Worm (Caenorhabditis elegans): ENCODE data around the gene Y55B1BL.1.

Gene Y55B1BL.1

DNA sequence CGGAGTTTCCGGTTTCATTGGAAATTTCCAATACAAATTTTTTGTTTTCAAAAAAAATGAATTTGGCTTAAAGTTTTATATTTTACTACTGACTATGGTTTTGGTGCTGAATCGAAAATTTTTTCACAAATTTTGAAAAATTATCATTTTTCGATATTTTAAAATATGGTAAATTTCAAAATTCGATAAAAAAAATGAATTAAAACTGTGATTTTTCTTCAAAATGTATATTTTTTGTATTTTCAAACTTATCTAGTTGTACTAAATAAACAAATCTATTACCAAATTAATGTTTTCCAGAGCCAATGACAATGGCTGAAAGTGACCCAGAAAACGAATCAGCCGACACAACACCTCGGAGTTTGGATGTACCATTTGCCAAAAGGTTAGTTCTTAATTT, 36.5 kb upstream of the Y55B1BL.1 start, which contains the start of gene pll-1:
Gene pll-1, plus strand, starts transcription at position 301 of the 400 bp plus-strand sequence.
- TF ChIP-seq B0310.2 (tag; optimal IDR thresholded peaks at IDR 0.05), result no peak
- TF ChIP-seq aly-1 (tag; optimal IDR thresholded peaks at IDR 0.05), result no peak
- TF ChIP-seq ceh-36 (tag; optimal IDR thresholded peaks at IDR 0.05), result no peak
- TF ChIP-seq hmbx-1 (tag; optimal IDR thresholded peaks at IDR 0.05), result no peak
- no peak for TF ChIP-seq pes-1 (GFP tag; IDR thresholded peaks at IDR 0.05)
- TF ChIP-seq tra-4 (tag; optimal IDR thresholded peaks at IDR 0.05), result no peak
- TF ChIP-seq ama-1 (optimal IDR thresholded peaks at IDR 0.05), result no peak
- no peak for TF ChIP-seq ceh-13 (GFP tag; optimal IDR thresholded peaks at IDR 0.05)
- TF ChIP-seq flt-1 (GFP tag; IDR thresholded peaks at IDR 0.05), result no peak
- TF ChIP-seq scrt-1 (GFP tag; IDR thresholded peaks at IDR 0.05), result no peak
- no peak for TF ChIP-seq hnd-1 (tag; optimal IDR thresholded peaks at IDR 0.05)

DNA sequence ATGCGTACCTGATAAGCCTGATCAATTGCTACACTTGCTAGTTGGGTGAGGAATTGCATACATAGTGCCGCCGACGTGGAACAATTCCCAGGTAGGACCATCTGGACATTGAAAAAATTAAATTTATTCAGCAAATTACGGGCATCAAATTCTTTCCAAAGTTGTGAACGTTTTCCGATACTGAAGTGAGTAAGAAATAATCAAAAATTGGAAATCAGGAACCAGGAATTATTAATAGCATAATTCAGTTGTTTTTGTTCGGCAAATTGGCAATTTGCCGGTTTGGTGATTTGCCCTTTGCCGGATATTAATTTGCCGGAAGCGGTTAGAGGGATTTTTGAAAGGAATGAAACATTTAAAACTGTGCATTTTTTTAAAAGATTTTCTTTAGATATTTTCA, 21.0 kb upstream of the Y55B1BL.1 start, which contains the start of gene gsto-3:
Gene gsto-3, minus strand, starts transcription at position 101 of the 400 bp plus-strand sequence.
- TF ChIP-seq hmg-4 (GFP tag; optimal IDR thresholded peaks at IDR 0.05) (no peak), flt-1 (GFP tag; IDR thresholded peaks at IDR 0.05) (no peak), ceh-36 (tag; optimal IDR thresholded peaks at IDR 0.05) (no peak), ama-1 (optimal IDR thresholded peaks at IDR 0.05) (no peak), hnd-1 (tag; optimal IDR thresholded peaks at IDR 0.05) (no peak), pes-1 (GFP tag; IDR thresholded peaks at IDR 0.05) (no peak), sea-1 (GFP tag; conservative IDR thresholded peaks at IDR 0.05) (no peak), tbx-37 (GFP tag; conservative IDR thresholded peaks at IDR 0.05) (no peak), tra-4 (tag; optimal IDR thresholded peaks at IDR 0.05) (no peak)

DNA sequence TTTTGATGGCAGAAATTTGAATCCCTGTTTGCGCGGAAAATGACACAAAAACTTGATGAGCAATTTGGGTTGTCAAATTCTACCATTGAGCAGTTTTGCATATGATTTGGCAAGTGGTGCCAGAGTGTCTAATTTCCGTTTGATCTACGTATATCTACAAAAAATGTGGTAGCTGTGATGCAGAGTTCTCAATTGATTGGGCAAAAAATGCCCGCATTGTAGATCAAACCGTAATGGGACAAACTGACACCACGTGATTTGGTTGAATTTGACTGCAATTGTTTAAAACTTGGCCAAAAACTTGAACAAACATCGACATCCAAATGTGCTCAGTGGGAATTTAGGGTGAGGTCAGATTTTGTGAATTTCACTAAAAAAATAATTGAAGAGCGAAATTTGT, 19.7 kb upstream of the Y55B1BL.1 start, which contains the start of gene K10F12.7:
Gene K10F12.7, minus strand, starts transcription at position 101 of the 400 bp plus-strand sequence.
- TF ChIP-seq ets-7 (tag; optimal IDR thresholded peaks at IDR 0.05), result no peak
- TF ChIP-seq ama-1 (optimal IDR thresholded peaks at IDR 0.05), result no peak
- no peak for TF ChIP-seq ceh-13 (GFP tag; optimal IDR thresholded peaks at IDR 0.05)
- TF ChIP-seq aly-1 (tag; optimal IDR thresholded peaks at IDR 0.05), result no peak
- TF ChIP-seq hmbx-1 (tag; optimal IDR thresholded peaks at IDR 0.05), result no peak

DNA sequence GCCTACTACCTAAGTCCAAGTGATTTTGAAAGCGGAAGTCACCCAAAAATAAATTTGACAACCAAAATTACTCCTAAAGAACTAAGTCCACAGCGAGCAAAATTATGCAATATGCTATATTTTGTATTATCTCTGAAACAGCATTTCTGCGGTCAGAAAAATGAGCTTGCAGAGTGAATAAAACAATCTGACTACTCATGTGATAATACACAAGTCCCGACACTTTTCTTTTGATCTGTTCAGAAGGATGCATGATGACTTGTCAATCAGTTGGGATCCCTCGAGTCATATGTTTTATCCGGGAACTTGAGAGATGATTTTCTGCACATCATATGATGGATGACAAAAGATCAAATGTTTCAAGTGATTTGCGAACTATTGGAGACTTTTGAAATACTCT, 17.1 kb upstream of the Y55B1BL.1 start:
- TF ChIP-seq tbx-11 (GFP tag; IDR thresholded peaks at IDR 0.05), result no peak
- TF ChIP-seq F13C5.2 (tag; optimal IDR thresholded peaks at IDR 0.05), result no peak
- no peak for TF ChIP-seq hmg-4 (GFP tag; optimal IDR thresholded peaks at IDR 0.05)
- no peak for TF ChIP-seq ceh-36 (tag; optimal IDR thresholded peaks at IDR 0.05)
- no peak for TF ChIP-seq scrt-1 (GFP tag; IDR thresholded peaks at IDR 0.05)

DNA sequence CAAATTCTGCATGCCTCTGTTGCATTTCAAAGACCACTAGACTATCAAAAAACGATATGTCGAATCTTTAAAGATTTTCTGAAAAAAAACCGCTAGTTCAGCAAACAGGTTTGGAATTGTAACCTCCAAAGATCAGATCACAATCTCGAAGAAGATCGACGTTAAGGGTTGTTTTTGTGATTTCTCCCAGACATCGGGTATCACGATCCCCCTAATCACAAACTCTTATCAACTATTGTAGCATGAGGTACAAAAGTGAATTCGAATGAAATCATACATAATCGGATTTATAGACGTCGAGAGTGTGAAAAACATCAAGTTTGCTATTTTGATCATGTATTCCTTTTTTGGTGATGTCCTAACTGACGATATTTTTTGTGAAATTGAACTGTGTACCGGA, 1.3 kb upstream of the Y55B1BL.1 start:
- TF ChIP-seq tbx-11 (GFP tag; IDR thresholded peaks at IDR 0.05), result no peak
- TF ChIP-seq ceh-13 (GFP tag; optimal IDR thresholded peaks at IDR 0.05), result no peak
- TF ChIP-seq ets-7 (tag; optimal IDR thresholded peaks at IDR 0.05), result no peak
- TF ChIP-seq B0310.2 (tag; optimal IDR thresholded peaks at IDR 0.05), result no peak
- TF ChIP-seq tra-4 (tag; optimal IDR thresholded peaks at IDR 0.05), result no peak
- TF ChIP-seq tbx-37 (GFP tag; conservative IDR thresholded peaks at IDR 0.05), result no peak
- no peak for TF ChIP-seq ama-1 (optimal IDR thresholded peaks at IDR 0.05)
- TF ChIP-seq hnd-1 (tag; optimal IDR thresholded peaks at IDR 0.05), result no peak
- TF ChIP-seq flt-1 (GFP tag; IDR thresholded peaks at IDR 0.05), result no peak
- no peak for TF ChIP-seq aly-1 (tag; optimal IDR thresholded peaks at IDR 0.05)
- TF ChIP-seq sea-1 (GFP tag; conservative IDR thresholded peaks at IDR 0.05), result no peak
- no peak for TF ChIP-seq hmbx-1 (tag; optimal IDR thresholded peaks at IDR 0.05)
- no peak for TF ChIP-seq F13C5.2 (tag; optimal IDR thresholded peaks at IDR 0.05)

DNA sequence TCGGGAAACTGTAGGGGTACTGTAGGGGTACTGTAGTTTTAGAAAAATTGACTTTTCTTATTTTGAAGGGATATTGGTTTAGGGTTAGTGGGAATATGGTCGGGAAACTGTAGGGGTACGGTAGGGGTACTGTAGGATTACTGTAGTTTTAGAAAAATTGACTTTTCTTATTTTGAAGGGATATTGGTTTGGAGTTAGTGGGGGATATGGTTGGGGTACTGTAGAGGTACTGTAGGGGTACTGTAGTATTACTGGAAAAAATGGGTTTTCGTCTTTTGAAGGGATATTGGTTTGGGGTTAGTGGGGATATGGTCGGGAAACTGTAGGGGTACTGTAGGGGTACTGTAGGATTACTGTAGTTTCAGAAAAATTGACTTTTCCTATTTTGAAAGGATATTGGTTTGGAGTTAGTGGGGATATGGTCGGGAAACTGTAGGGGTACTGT, 13.2 kb downstream of the Y55B1BL.1 start:
- TF ChIP-seq tbx-37 (GFP tag; conservative IDR thresholded peaks at IDR 0.05) (0 out of 2 replicates have a peak, but pooled peaks have one; percentile 14), sea-1 (GFP tag; conservative IDR thresholded peaks at IDR 0.05) (peak; percentile 85), scrt-1 (GFP tag; IDR thresholded peaks at IDR 0.05) (peak; percentile 80), flt-1 (GFP tag; IDR thresholded peaks at IDR 0.05) (peak; percentile 62), tbx-11 (GFP tag; IDR thresholded peaks at IDR 0.05) (peak; percentile 81), pes-1 (GFP tag; IDR thresholded peaks at IDR 0.05) (peak; percentile 68)

DNA sequence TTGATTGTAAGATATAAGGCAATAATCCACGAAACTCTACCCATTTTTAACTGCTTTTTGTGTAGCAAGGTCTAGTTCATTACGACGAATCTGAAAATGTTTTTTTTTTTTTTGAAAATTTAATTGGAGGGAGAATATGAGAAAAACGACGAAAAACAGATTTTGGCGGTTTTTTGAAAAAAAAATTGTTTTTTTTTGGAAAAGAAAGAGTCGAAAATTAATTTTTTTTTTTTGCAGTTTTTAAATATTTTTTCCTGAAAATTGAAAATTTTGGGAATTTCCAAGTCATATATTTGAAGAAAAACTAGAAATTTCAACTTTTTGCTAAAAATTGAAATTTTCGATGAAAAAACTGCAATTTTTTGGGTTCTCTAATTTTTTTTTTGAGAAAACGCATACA, 16.5 kb downstream of the Y55B1BL.1 start, which contains the start of gene stim-1:
Gene stim-1, minus strand, starts transcription at position 101 of the 400 bp plus-strand sequence.
- TF ChIP-seq F13C5.2 (tag; optimal IDR thresholded peaks at IDR 0.05) (no peak), hmg-4 (GFP tag; optimal IDR thresholded peaks at IDR 0.05) (no peak), tbx-11 (GFP tag; IDR thresholded peaks at IDR 0.05) (no peak), pes-1 (GFP tag; IDR thresholded peaks at IDR 0.05) (no peak), tbx-37 (GFP tag; conservative IDR thresholded peaks at IDR 0.05) (no peak), ceh-13 (GFP tag; optimal IDR thresholded peaks at IDR 0.05) (no peak), ets-7 (tag; optimal IDR thresholded peaks at IDR 0.05) (no peak), flt-1 (GFP tag; IDR thresholded peaks at IDR 0.05) (no peak), hmbx-1 (tag; optimal IDR thresholded peaks at IDR 0.05) (no peak), B0310.2 (tag; optimal IDR thresholded peaks at IDR 0.05) (no peak), ama-1 (optimal IDR thresholded peaks at IDR 0.05) (no peak), sea-1 (GFP tag; conservative IDR thresholded peaks at IDR 0.05) (no peak), scrt-1 (GFP tag; IDR thresholded peaks at IDR 0.05) (no peak), ceh-36 (tag; optimal IDR thresholded peaks at IDR 0.05) (no peak), aly-1 (tag; optimal IDR thresholded peaks at IDR 0.05) (no peak), tra-4 (tag; optimal IDR thresholded peaks at IDR 0.05) (no peak), hnd-1 (tag; optimal IDR thresholded peaks at IDR 0.05) (no peak)

DNA sequence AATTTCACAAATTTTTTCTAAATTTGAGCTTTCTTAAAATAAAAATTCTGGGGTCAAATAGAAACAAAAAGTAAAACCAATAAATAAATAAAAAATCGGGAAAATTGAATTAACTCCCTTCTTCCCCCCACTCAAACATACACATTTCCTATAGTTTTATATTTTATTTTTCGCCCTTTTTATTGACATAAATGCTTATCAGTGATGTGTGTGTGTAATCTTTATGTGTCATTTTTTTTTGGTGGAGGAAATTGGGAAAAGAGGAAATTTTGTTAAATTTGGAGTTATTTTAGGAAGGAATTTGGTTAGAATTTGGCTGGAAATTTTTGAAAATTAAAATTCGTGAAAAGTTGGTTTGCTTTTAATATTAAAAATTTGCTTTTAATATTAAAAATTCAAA, 20.4 kb downstream of the Y55B1BL.1 start:
- TF ChIP-seq pes-1 (GFP tag; IDR thresholded peaks at IDR 0.05) (no peak), tra-4 (tag; optimal IDR thresholded peaks at IDR 0.05) (no peak), ama-1 (optimal IDR thresholded peaks at IDR 0.05) (no peak), ets-7 (tag; optimal IDR thresholded peaks at IDR 0.05) (no peak), ceh-13 (GFP tag; optimal IDR thresholded peaks at IDR 0.05) (no peak), flt-1 (GFP tag; IDR thresholded peaks at IDR 0.05) (no peak), hmbx-1 (tag; optimal IDR thresholded peaks at IDR 0.05) (no peak), aly-1 (tag; optimal IDR thresholded peaks at IDR 0.05) (no peak), hmg-4 (GFP tag; optimal IDR thresholded peaks at IDR 0.05) (no peak), B0310.2 (tag; optimal IDR thresholded peaks at IDR 0.05) (no peak), ceh-36 (tag; optimal IDR thresholded peaks at IDR 0.05) (no peak), tbx-37 (GFP tag; conservative IDR thresholded peaks at IDR 0.05) (no peak), F13C5.2 (tag; optimal IDR thresholded peaks at IDR 0.05) (no peak), tbx-11 (GFP tag; IDR thresholded peaks at IDR 0.05) (no peak), hnd-1 (tag; optimal IDR thresholded peaks at IDR 0.05) (no peak), scrt-1 (GFP tag; IDR thresholded peaks at IDR 0.05) (no peak), sea-1 (GFP tag; conservative IDR thresholded peaks at IDR 0.05) (no peak)
